Worm (Caenorhabditis elegans): ENCODE results near the gene T09A5.4.

- TF ChIP-seq hnd-1 (tag; optimal IDR thresholded peaks at IDR 0.05) (no peak), pes-1 (GFP tag; IDR thresholded peaks at IDR 0.05) (no peak), aly-1 (tag; optimal IDR thresholded peaks at IDR 0.05) (no peak), ama-1 (optimal IDR thresholded peaks at IDR 0.05) (no peak), ets-7 (tag; optimal IDR thresholded peaks at IDR 0.05) (no peak), flt-1 (GFP tag; IDR thresholded peaks at IDR 0.05) (no peak), ceh-36 (tag; optimal IDR thresholded peaks at IDR 0.05) (no peak), B0310.2 (tag; optimal IDR thresholded peaks at IDR 0.05) (no peak), tra-4 (tag; optimal IDR thresholded peaks at IDR 0.05) (no peak), ceh-13 (GFP tag; optimal IDR thresholded peaks at IDR 0.05) (no peak), scrt-1 (GFP tag; IDR thresholded peaks at IDR 0.05) (no peak), tbx-11 (GFP tag; IDR thresholded peaks at IDR 0.05) (no peak), hmbx-1 (tag; optimal IDR thresholded peaks at IDR 0.05) (no peak), sea-1 (GFP tag; conservative IDR thresholded peaks at IDR 0.05) (no peak)
Observed at ce11 chrII:7816163-7816776, 29.7 kb upstream of the T09A5.4 start, which contains the start of gene cki-2.
